Worm (Caenorhabditis elegans) whole organism, late embryonic: ENCODE results near the gene wago-10.

Experiments
- F13H6.1 ChIP-seq: sonication (generic microtip); optimal IDR thresholded peaks from 2 replicates; lab custom pipeline; 2016; ENCODE audit warnings: missing genetic modification characterization, missing compliant biosample characterization
- K02D7.2 ChIP-seq: sonication (generic microtip); optimal IDR thresholded peaks from 2 replicates; lab custom pipeline; 2017; ENCODE audit warnings: mild to moderate bottlenecking, missing genetic modification characterization, missing compliant biosample characterization
- K09A11.1 ChIP-seq: sonication (generic microtip); optimal IDR thresholded peaks from 2 replicates; lab custom pipeline; 2017; ENCODE audit warnings: antibody characterized with exemption, mild to moderate bottlenecking, missing genetic modification characterization, missing compliant biosample characterization; ENCODE audit not compliant: insufficient read depth
- T23F11.4 ChIP-seq: fragments of 200-800 bp; sonication (Bioruptor generic); optimal IDR thresholded peaks from 2 replicates; lab custom pipeline; 2018; ENCODE audit warnings: mild to moderate bottlenecking, missing genetic modification characterization, missing compliant biosample characterization
- ceh-14 ChIP-seq: sonication (generic microtip); optimal IDR thresholded peaks from 2 replicates; lab custom pipeline; 2016; ENCODE audit warnings: missing genotype, missing genetic modification characterization, missing compliant biosample characterization
- ceh-19 ChIP-seq: fragments of 200-800 bp; sonication (Bioruptor generic); optimal IDR thresholded peaks from 2 replicates; lab custom pipeline; 2018; ENCODE audit warnings: mild to moderate bottlenecking, missing genetic modification characterization, missing compliant biosample characterization
- ceh-24 ChIP-seq: sonication (generic microtip); optimal IDR thresholded peaks from 2 replicates; lab custom pipeline; 2016; ENCODE audit warnings: mild to moderate bottlenecking, missing genetic modification characterization, missing compliant biosample characterization
- ceh-34 ChIP-seq: sonication (generic microtip); optimal IDR thresholded peaks from 2 replicates; lab custom pipeline; 2016; ENCODE audit warnings: mild to moderate bottlenecking, missing genetic modification characterization, missing compliant biosample characterization
- ceh-45 ChIP-seq: fragments of 200-800 bp; sonication (Bioruptor generic); IDR thresholded peaks from 2 replicates; pipeline ENCODE4 v1.3.6; 2022; ENCODE audit warnings: missing genetic modification reagents, missing genetic modification characterization, missing compliant biosample characterization
- ceh-6 ChIP-seq: fragments of 200-800 bp; sonication (Bioruptor generic); optimal IDR thresholded peaks from 2 replicates; lab custom pipeline; 2018; ENCODE audit warnings: mild to moderate bottlenecking, missing genetic modification characterization, missing compliant biosample characterization
- che-1 ChIP-seq: sonication (generic microtip); optimal IDR thresholded peaks from 2 replicates; lab custom pipeline; 2016; ENCODE audit warnings: mild to moderate bottlenecking, missing genetic modification characterization, missing compliant biosample characterization
- elt-2 ChIP-seq: sonication (generic microtip); optimal IDR thresholded peaks from 2 replicates; lab custom pipeline; 2016; ENCODE audit warnings: missing genetic modification reagents, missing genetic modification characterization, missing compliant biosample characterization
- elt-4 ChIP-seq: sonication (generic microtip); optimal IDR thresholded peaks from 2 replicates; lab custom pipeline; 2016; ENCODE audit warnings: missing genetic modification characterization, missing compliant biosample characterization
- ets-4 ChIP-seq: sonication (generic microtip); optimal IDR thresholded peaks from 2 replicates; lab custom pipeline; 2016; ENCODE audit warnings: missing genetic modification characterization, missing compliant biosample characterization
- eyg-1 ChIP-seq: sonication (generic microtip); optimal IDR thresholded peaks from 2 replicates; lab custom pipeline; 2016; ENCODE audit warnings: missing genotype, missing genetic modification characterization, missing compliant biosample characterization
- fkh-10 ChIP-seq: fragments of 150-350 bp; optimal IDR thresholded peaks from 2 replicates; lab custom pipeline; 2014; ENCODE audit warnings: missing biosample characterization, missing genetic modification reagents, missing genetic modification characterization
- hlh-30 ChIP-seq: sonication (generic microtip); optimal IDR thresholded peaks from 2 replicates; lab custom pipeline; 2017; ENCODE audit warnings: antibody characterized with exemption, missing genetic modification characterization, missing compliant biosample characterization; ENCODE audit not compliant: insufficient read depth
- hlh-6 ChIP-seq: sonication (generic microtip); optimal IDR thresholded peaks from 2 replicates; lab custom pipeline; 2016; ENCODE audit warnings: missing genotype, missing genetic modification characterization, missing compliant biosample characterization
- lim-6 ChIP-seq: sonication (generic microtip); optimal IDR thresholded peaks from 2 replicates; lab custom pipeline; 2016; ENCODE audit warnings: missing genetic modification characterization, missing compliant biosample characterization
- madf-2 ChIP-seq: sonication (generic microtip); optimal IDR thresholded peaks from 2 replicates; lab custom pipeline; 2017; ENCODE audit warnings: missing genetic modification characterization, missing compliant biosample characterization
- nfya-1 ChIP-seq: sonication (generic microtip); optimal IDR thresholded peaks from 2 replicates; lab custom pipeline; 2017; ENCODE audit warnings: missing genetic modification characterization, mild to moderate bottlenecking, missing compliant biosample characterization, antibody characterized with exemption, moderate library complexity
- nhr-11 ChIP-seq: fragments of 150-350 bp; optimal IDR thresholded peaks from 2 replicates; lab custom pipeline; 2014; ENCODE audit warnings: missing biosample characterization, missing genetic modification characterization
- odd-2 ChIP-seq: sonication (generic microtip); optimal IDR thresholded peaks from 2 replicates; lab custom pipeline; 2017; ENCODE audit warnings: antibody characterized with exemption, mild to moderate bottlenecking, missing genetic modification characterization, missing compliant biosample characterization
- ref-2 ChIP-seq: sonication (generic microtip); optimal IDR thresholded peaks from 2 replicates; lab custom pipeline; 2016; ENCODE audit warnings: missing genetic modification characterization, missing compliant biosample characterization
- rnt-1 ChIP-seq: sonication (generic microtip); optimal IDR thresholded peaks from 2 replicates; lab custom pipeline; 2016; ENCODE audit warnings: missing genetic modification characterization, missing compliant biosample characterization
- sox-4 ChIP-seq: sonication (generic microtip); optimal IDR thresholded peaks from 2 replicates; lab custom pipeline; 2017; ENCODE audit warnings: mild to moderate bottlenecking, missing genetic modification characterization, inconsistent platforms, missing compliant biosample characterization
- ttx-3 ChIP-seq: sonication (generic microtip); optimal IDR thresholded peaks from 2 replicates; lab custom pipeline; 2016; ENCODE audit warnings: missing genetic modification reagents, missing genetic modification characterization, missing compliant biosample characterization
- unc-42 ChIP-seq: sonication (generic microtip); optimal IDR thresholded peaks from 2 replicates; lab custom pipeline; 2016; ENCODE audit warnings: missing genotype, missing genetic modification characterization, missing compliant biosample characterization
- unc-55 ChIP-seq: sonication (generic microtip); optimal IDR thresholded peaks from 2 replicates; lab custom pipeline; 2017; ENCODE audit warnings: missing biosample characterization, missing genetic modification reagents, missing genetic modification characterization
- unc-86 ChIP-seq: sonication (generic microtip); optimal IDR thresholded peaks from 2 replicates; lab custom pipeline; 2016; ENCODE audit warnings: missing genetic modification characterization, missing compliant biosample characterization

wago-10 gene

ce11 chrV:380186-380585, 37.0 kb downstream of the wago-10 start, which contains the start of gene mltn-8:
TSS of gene mltn-8 (minus strand) at chrV:380286.
- no peak for TF ChIP-seq nfya-1
- no peak for TF ChIP-seq K02D7.2 (tag; lab: Kevin White, UChicago)
- no peak for TF ChIP-seq lim-6
- TF ChIP-seq unc-42 (tag; lab: Kevin White, UChicago) = no peak
- TF ChIP-seq rnt-1 = no peak
- no peak for TF ChIP-seq unc-55 (GFP tag; lab: Kevin White, UChicago)
- TF ChIP-seq T23F11.4 (GFP tag; lab: Kevin White, UChicago) = no peak

DNA sequence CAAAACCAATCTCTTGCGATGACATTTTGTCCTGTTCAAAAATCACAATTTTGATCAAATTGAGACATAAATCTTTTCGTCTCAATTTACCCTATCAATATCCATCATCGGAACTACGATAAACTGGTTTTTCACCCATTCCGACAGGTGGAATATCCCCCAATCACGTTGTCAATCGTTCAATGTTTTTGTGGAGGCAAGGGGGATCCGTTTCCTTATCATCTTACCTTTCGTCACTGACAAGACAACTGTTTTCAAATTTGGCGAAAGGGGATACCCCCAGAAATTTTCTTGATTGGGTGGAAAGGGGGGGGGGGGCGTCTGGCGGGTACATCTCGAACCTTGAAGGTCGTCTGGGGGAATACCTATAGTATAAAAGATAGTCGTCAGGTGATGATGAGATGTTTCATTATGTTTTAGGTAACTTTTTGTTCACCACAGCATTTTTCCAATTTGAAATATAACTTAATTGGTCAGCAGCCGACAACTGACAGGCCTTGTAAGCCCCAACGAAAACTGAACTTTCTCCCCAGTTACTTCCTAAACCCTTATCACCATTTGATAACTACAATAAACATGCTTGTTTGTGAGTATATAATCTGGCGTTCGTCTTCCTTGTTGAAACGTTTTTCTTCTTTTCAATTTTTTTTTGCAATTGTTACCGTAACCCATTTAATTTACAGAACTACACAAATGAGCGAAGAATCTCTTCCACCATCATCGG, 38.2 kb downstream of the wago-10 start, which contains the start of gene ZK6.8:
Gene ZK6.8, plus strand, starts transcription at position 682 of the 724 bp plus-strand sequence.
- TF ChIP-seq ceh-45 (GFP tag; lab: Robert Waterston, UW) (no peak), ceh-6 (GFP tag; lab: Kevin White, UChicago) (no peak)

DNA sequence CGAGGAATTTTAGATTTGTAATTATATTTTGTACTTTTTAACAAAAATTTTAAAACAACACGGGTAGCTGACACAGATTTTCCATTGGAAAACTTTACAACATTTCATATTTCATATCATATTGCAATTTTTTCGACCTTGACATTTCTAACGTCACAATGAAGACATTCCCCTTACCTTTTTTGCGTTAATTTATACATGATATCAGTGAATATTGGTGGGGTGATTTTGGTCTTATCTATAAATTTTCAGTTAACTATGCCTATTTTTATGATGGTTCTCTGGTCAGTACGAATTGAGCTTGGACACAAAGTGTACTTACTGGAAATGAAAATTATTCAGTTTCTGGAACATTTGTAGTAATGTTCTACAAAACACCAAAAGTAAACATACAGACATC, 41.3 kb downstream of the wago-10 start:
- no peak for TF ChIP-seq ref-2 (tag; lab: Kevin White, UChicago)
- no peak for TF ChIP-seq elt-2 (tag; lab: Kevin White, UChicago)
- no peak for TF ChIP-seq ceh-34
- TF ChIP-seq ceh-14 (tag; lab: Kevin White, UChicago) = no peak
- TF ChIP-seq K09A11.1 (tag; lab: Kevin White, UChicago) = no peak
- no peak for TF ChIP-seq madf-2
- no peak for TF ChIP-seq ttx-3
- no peak for TF ChIP-seq ceh-19 (GFP tag; lab: Kevin White, UChicago)
- no peak for TF ChIP-seq ets-4

DNA sequence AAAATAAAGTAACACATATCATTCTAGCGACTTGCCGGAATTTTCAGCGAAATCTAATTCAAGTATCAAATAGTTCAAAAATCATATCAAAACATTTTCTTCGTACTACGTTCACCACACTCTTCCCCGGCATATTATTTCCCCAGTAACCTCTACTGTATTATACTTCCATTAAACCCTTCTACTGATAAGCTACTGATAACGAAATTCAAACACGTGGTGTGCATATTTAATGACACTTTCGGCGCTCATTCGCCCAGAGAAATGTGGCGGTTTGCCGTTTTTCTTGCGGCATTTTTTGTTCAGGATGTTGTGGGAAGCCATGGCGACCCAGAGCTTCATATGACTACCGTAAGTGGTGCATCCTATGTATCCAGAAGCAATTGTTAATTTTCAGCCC, 42.3 kb downstream of the wago-10 start, which contains the start of gene lipl-5:
Gene lipl-5, plus strand, starts transcription at position 259 of the 400 bp plus-strand sequence.
- no peak for TF ChIP-seq ref-2 (tag; lab: Kevin White, UChicago)
- no peak for TF ChIP-seq nhr-11 (tag; lab: Kevin White, UChicago)
- TF ChIP-seq fkh-10 (GFP tag; lab: Kevin White, UChicago) = no peak
- TF ChIP-seq elt-2 (tag; lab: Kevin White, UChicago) = peak; percentile 59

ce11 chrV:388397-388796, 45.2 kb downstream of the wago-10 start, which contains the start of gene ZK6.6:
TSS of gene ZK6.6 (plus strand) at chrV:388697.
- no peak for TF ChIP-seq ref-2 (tag; lab: Kevin White, UChicago)
- no peak for TF ChIP-seq fkh-10 (GFP tag; lab: Kevin White, UChicago)
- TF ChIP-seq eyg-1 (tag; lab: Kevin White, UChicago) = no peak
- TF ChIP-seq elt-4 (tag; lab: Kevin White, UChicago) = no peak
- no peak for TF ChIP-seq unc-86 (tag; lab: Kevin White, UChicago)
- TF ChIP-seq odd-2 (tag; lab: Kevin White, UChicago) = no peak

- TF ChIP-seq nhr-11 (tag; lab: Kevin White, UChicago) (no peak), unc-86 (tag; lab: Kevin White, UChicago) (no peak), che-1 (no peak), madf-2 (no peak), hlh-6 (tag; lab: Kevin White, UChicago) (no peak), K02D7.2 (tag; lab: Kevin White, UChicago) (no peak), F13H6.1 (tag; lab: Kevin White, UChicago) (no peak)
Measured at ce11 chrV:392199-392678, 49.0 kb downstream of the wago-10 start, which contains the start of gene nhr-254. TSS of gene nhr-254 (plus strand) at chrV:392628.

DNA sequence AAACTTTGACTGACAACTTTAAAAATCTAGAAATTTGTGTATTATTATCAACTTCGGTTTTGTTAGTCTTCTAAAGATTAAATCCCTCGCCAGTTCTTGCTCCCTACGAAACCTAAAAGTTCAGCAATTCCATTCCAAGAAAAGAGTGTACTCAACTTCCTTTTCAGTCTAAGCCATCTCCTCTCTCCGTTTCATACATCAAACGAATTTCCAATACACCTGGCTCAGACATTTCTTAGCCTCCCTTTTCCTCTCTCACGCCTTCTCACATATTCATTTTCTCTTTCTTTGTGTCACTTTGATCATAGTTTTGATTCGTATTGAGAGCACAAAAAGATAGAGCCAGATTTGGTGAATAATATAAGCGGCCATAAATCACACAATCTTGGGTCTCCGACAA, 53.1 kb downstream of the wago-10 start, which contains the start of gene nhr-253:
Gene nhr-253, plus strand, starts transcription at position 285 of the 400 bp plus-strand sequence.
- TF ChIP-seq unc-55 (GFP tag; lab: Kevin White, UChicago) (no peak), hlh-6 (tag; lab: Kevin White, UChicago) (no peak), ttx-3 (no peak), hlh-30 (tag; lab: Kevin White, UChicago) (no peak), fkh-10 (GFP tag; lab: Kevin White, UChicago) (no peak), elt-4 (tag; lab: Kevin White, UChicago) (no peak), ceh-24 (tag; lab: Kevin White, UChicago) (no peak), sox-4 (tag; lab: Kevin White, UChicago) (no peak)
- TF ChIP-seq, all 69 proteins: peak for 0
